Fruit fly (Drosophila melanogaster): ENCODE measurements around the gene klar.
A peak's percentile ranks its signal among the peaks of the same experiment; 100 is the strongest.

DNA sequence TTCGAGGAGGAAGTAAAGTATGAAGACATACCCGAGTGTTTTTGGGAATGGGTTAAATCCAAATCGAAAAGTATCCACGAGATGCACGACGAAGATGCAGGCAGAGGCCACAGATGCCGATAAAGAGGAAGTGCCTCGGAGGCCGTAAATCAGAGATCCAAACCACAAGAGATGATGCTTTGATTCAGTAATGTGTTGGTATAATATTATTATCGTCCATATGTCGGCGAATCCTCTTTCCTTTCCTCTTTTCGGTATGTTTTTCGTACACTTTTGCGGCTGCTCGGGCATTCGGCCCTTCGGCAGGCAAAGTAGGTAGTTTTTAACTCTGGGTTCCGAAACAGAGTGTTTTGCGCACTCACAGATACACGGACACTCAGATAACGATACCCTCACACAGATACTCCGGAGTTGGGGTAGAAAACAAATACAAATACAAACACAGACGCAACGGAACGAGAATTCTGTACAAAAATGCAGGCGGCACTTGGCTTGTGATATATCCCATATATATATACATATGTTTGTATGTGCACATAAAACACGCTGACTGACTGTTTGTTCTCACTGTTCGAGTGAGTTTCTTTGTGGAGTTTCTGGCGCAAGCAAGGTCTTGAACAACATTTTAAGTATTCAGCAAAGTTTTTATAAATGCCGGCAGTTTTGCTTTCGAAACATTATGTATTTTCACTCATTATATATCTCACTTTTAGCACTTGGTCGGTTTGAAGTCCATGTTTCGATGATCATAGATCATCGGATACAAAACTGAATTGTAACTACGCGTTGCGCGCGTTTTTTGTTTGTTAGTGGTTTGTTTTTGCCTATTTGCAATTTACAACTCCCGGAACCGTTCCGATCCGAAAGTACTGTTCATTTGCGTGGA lies 50.2 kb downstream of the klar start:
- no peak for TF ChIP-seq CG34367 (tag; optimal IDR thresholded peaks at IDR 0.05)
- peak; percentile 57; the same call in 1 of the 2 replicates for TF ChIP-seq CG32121 (GFP tag; IDR thresholded peaks at IDR 0.05)
- no peak for TF ChIP-seq gl (tag; optimal IDR thresholded peaks at IDR 0.05)
- no peak for TF ChIP-seq Snoo (tag; optimal IDR thresholded peaks at IDR 0.05)
- TF ChIP-seq CG15710 (tag; optimal IDR thresholded peaks at IDR 0.05), result no peak
- peak; percentile 4 for TF ChIP-seq EcR (GFP tag; optimal IDR thresholded peaks at IDR 0.05)
- TF ChIP-seq D1 (tag; optimal IDR thresholded peaks at IDR 0.05), result no peak
- TF ChIP-seq Pif1A (GFP tag; optimal IDR thresholded peaks at IDR 0.05), result no peak
- peak; percentile 54; the same call in 2 of the 3 replicates for TF ChIP-seq CG4496 (GFP tag; IDR thresholded peaks at IDR 0.05)
- peak; percentile 43 for TF ChIP-seq CG13204 (GFP tag; optimal IDR thresholded peaks at IDR 0.05)
- TF ChIP-seq CG12605 (GFP tag; IDR thresholded peaks at IDR 0.05), result peak; percentile 56
- 0 out of 2 replicates have a peak, but pooled peaks have one; percentile 20 for TF ChIP-seq rn (GFP tag; IDR thresholded peaks at IDR 0.05)
- TF ChIP-seq CG8301 (tag; optimal IDR thresholded peaks at IDR 0.05), result peak; percentile 15
- TF ChIP-seq CG9948 (tag; optimal IDR thresholded peaks at IDR 0.05), result no peak

Measured in whole organism, pupa.